Fruit fly (Drosophila melanogaster) whole organism, embryonic: ENCODE data around the gene Upf1.

Experiments
- B-H1 ChIP-seq: fragments of 200-800 bp; sonication (Bioruptor generic); IDR thresholded peaks from 3 replicates; pipeline ENCODE4 v1.3.6; 2022; ENCODE audit warnings: missing biosample characterization, missing genetic modification characterization
- BtbVII ChIP-seq: fragments of 200-800 bp; sonication (Bioruptor generic); optimal IDR thresholded peaks from 3 replicates; lab custom pipeline; 2017; ENCODE audit warnings: missing biosample characterization, mild to moderate bottlenecking, missing genetic modification characterization
- C15 ChIP-seq: fragments of 200-800 bp; sonication (Bioruptor generic); IDR thresholded peaks from 3 replicates; pipeline ENCODE4 v1.3.6; 2022; ENCODE audit warnings: missing biosample characterization, missing genetic modification characterization
- CG11247 ChIP-seq: fragments of 200-800 bp; sonication (Bioruptor generic); IDR thresholded peaks from 2 replicates; pipeline ENCODE4 v1.3.6; 2022; ENCODE audit warnings: missing biosample characterization, missing genetic modification characterization
- CG11398 ChIP-seq: fragments of 200-800 bp; sonication (Bioruptor generic); optimal IDR thresholded peaks from 2 replicates; lab custom pipeline; 2016; ENCODE audit warnings: missing biosample characterization, missing genetic modification characterization
- CG12219 ChIP-seq: fragments of 200-800 bp; sonication (Bioruptor generic); optimal IDR thresholded peaks from 3 replicates; lab custom pipeline; 2018; ENCODE audit warnings: missing biosample characterization, mild to moderate bottlenecking, missing genetic modification characterization
- CG12942 ChIP-seq: fragments of 200-800 bp; sonication (Bioruptor generic); optimal IDR thresholded peaks from 3 replicates; lab custom pipeline; 2016; ENCODE audit warnings: missing biosample characterization, missing genetic modification characterization
- CG17802 ChIP-seq: fragments of 200-800 bp; sonication (Bioruptor generic); optimal IDR thresholded peaks from 2 replicates; lab custom pipeline; 2018; ENCODE audit warnings: missing biosample characterization, mild to moderate bottlenecking, missing genetic modification characterization, moderate library complexity
- CG18262 ChIP-seq: fragments of 200-800 bp; optimal IDR thresholded peaks from 3 replicates; lab custom pipeline; 2019; ENCODE audit warnings: missing biosample characterization, mild to moderate bottlenecking, missing genetic modification characterization, moderate library complexity
- CG18476 ChIP-seq: fragments of 200-800 bp; sonication (Bioruptor generic); optimal IDR thresholded peaks from 2 replicates; lab custom pipeline; 2016; ENCODE audit warnings: missing biosample characterization, mild to moderate bottlenecking, missing genetic modification characterization
- CG32767 ChIP-seq: fragments of 200-800 bp; sonication (Bioruptor generic); IDR thresholded peaks from 2 replicates; pipeline ENCODE4 v1.3.6; 2022; ENCODE audit warnings: missing biosample characterization, missing genetic modification characterization
- CG4328 ChIP-seq: fragments of 200-800 bp; sonication (Bioruptor generic); optimal IDR thresholded peaks from 3 replicates; lab custom pipeline; 2017; ENCODE audit warnings: missing biosample characterization, missing genetic modification reagents, missing genetic modification characterization
- CG4424 ChIP-seq: fragments of 200-800 bp; sonication (Bioruptor generic); optimal IDR thresholded peaks from 3 replicates; lab custom pipeline; 2016; ENCODE audit warnings: missing biosample characterization, missing genetic modification characterization
- CG4820 ChIP-seq: fragments of 200-800 bp; sonication (Bioruptor generic); optimal IDR thresholded peaks from 3 replicates; lab custom pipeline; 2016; ENCODE audit warnings: missing biosample characterization, missing genetic modification characterization
- CG5953 ChIP-seq: fragments of 200-800 bp; sonication (Bioruptor generic); IDR thresholded peaks from 2 replicates; pipeline ENCODE4 v1.3.6; 2022; ENCODE audit warnings: missing biosample characterization, missing genetic modification characterization
- CG6272 ChIP-seq: fragments of 200-800 bp; sonication (Bioruptor generic); IDR thresholded peaks from 2 replicates; pipeline ENCODE4 v1.3.6; 2022; ENCODE audit warnings: missing biosample characterization, missing genetic modification characterization
- CG6689 ChIP-seq: fragments of 200-800 bp; sonication (Bioruptor generic); IDR thresholded peaks from 2 replicates; pipeline ENCODE4 v1.3.6; 2022; ENCODE audit warnings: missing biosample characterization, missing genetic modification characterization
- CG9437 ChIP-seq: fragments of 200-800 bp; sonication (Bioruptor generic); optimal IDR thresholded peaks from 2 replicates; lab custom pipeline; 2018; ENCODE audit warnings: missing biosample characterization, mild to moderate bottlenecking, missing genetic modification characterization
- CG9727 ChIP-seq: fragments of 200-800 bp; sonication (Bioruptor generic); optimal IDR thresholded peaks from 3 replicates; lab custom pipeline; 2017; ENCODE audit warnings: missing biosample characterization, mild to moderate bottlenecking, missing genetic modification characterization
- Chrac-16 ChIP-seq: fragments of 200-800 bp; sonication (Bioruptor generic); optimal IDR thresholded peaks from 3 replicates; lab custom pipeline; 2016; ENCODE audit warnings: missing biosample characterization, missing genetic modification characterization
- HLHmδ ChIP-seq: fragments of 200-800 bp; sonication (Bioruptor generic); optimal IDR thresholded peaks from 2 replicates; lab custom pipeline; 2018; ENCODE audit warnings: missing biosample characterization, mild to moderate bottlenecking, missing genetic modification characterization, moderate library complexity
- HmgZ ChIP-seq: fragments of 200-800 bp; sonication (Bioruptor generic); optimal IDR thresholded peaks from 2 replicates; lab custom pipeline; 2018; ENCODE audit warnings: missing biosample characterization, mild to moderate bottlenecking, missing genetic modification characterization
- Side ChIP-seq: fragments of 200-800 bp; sonication (Bioruptor generic); optimal IDR thresholded peaks from 2 replicates; lab custom pipeline; 2016; ENCODE audit warnings: missing biosample characterization, missing genetic modification characterization
- Spps ChIP-seq: fragments of 200-800 bp; sonication (Bioruptor generic); optimal IDR thresholded peaks from 2 replicates; lab custom pipeline; 2018; ENCODE audit warnings: missing biosample characterization, mild to moderate bottlenecking, missing genetic modification characterization
- amos ChIP-seq: fragments of 200-800 bp; sonication (Bioruptor generic); IDR thresholded peaks from 2 replicates; pipeline ENCODE4 v1.3.6; 2022; ENCODE audit warnings: missing biosample characterization, missing genetic modification characterization; ENCODE audit not compliant: partially characterized antibody
- ara ChIP-seq: fragments of 200-800 bp; sonication (Bioruptor generic); IDR thresholded peaks from 2 replicates; pipeline ENCODE4 v1.3.6; 2022; ENCODE audit warnings: missing biosample characterization, missing genetic modification characterization
- cas ChIP-seq: fragments of 200-800 bp; sonication (Bioruptor generic); IDR thresholded peaks from 2 replicates; pipeline ENCODE4 v1.3.6; 2022; ENCODE audit warnings: missing biosample characterization, missing genetic modification characterization
- cato ChIP-seq: fragments of 200-800 bp; sonication (Bioruptor generic); optimal IDR thresholded peaks from 2 replicates; lab custom pipeline; 2016; ENCODE audit warnings: missing biosample characterization, missing genetic modification characterization, borderline replicate concordance
- dan ChIP-seq: fragments of 200-800 bp; sonication (Bioruptor generic); IDR thresholded peaks from 2 replicates; pipeline ENCODE4 v1.3.6; 2022; ENCODE audit warnings: missing biosample characterization, missing genetic modification characterization
- dpn ChIP-seq, 2 experiments: fragments of 200-800 bp; sonication (Bioruptor generic); optimal IDR thresholded peaks; 3 replicates each; lab custom pipeline; 2016; ENCODE audit warnings: missing biosample characterization in 2 of 2, missing genetic modification characterization in 2 of 2
- en ChIP-seq: fragments of 200-800 bp; sonication (Bioruptor generic); optimal IDR thresholded peaks from 2 replicates; lab custom pipeline; 2016; ENCODE audit warnings: missing biosample characterization, missing genetic modification characterization
- esg ChIP-seq: fragments of 200-800 bp; sonication (Bioruptor generic); conservative IDR thresholded peaks from 2 replicates; pipeline ENCODE4 v1.3.6; 2022; ENCODE audit warnings: missing biosample characterization, missing genetic modification characterization
- ewg ChIP-seq: fragments of 200-800 bp; sonication (Bioruptor generic); optimal IDR thresholded peaks from 3 replicates; lab custom pipeline; 2017; ENCODE audit warnings: mild to moderate bottlenecking, missing biosample characterization, missing genetic modification reagents, missing genetic modification characterization
- eyg ChIP-seq: fragments of 200-800 bp; sonication (Bioruptor generic); optimal IDR thresholded peaks from 3 replicates; lab custom pipeline; 2016; ENCODE audit warnings: missing biosample characterization, missing genetic modification characterization
- gem ChIP-seq: fragments of 200-800 bp; sonication (Bioruptor generic); optimal IDR thresholded peaks from 2 replicates; lab custom pipeline; 2019; ENCODE audit warnings: missing biosample characterization, mild to moderate bottlenecking, missing genetic modification characterization, moderate library complexity
- gsb-n ChIP-seq: fragments of 200-800 bp; sonication (Bioruptor generic); optimal IDR thresholded peaks from 3 replicates; lab custom pipeline; 2018; ENCODE audit warnings: missing biosample characterization, mild to moderate bottlenecking, missing genetic modification characterization
- knrl ChIP-seq: fragments of 200-800 bp; sonication (Bioruptor generic); IDR thresholded peaks from 3 replicates; pipeline ENCODE4 v1.3.6; 2022; ENCODE audit warnings: missing biosample characterization, missing genetic modification characterization; ENCODE audit not compliant: partially characterized antibody
- nerfin-1 ChIP-seq: fragments of 200-800 bp; sonication (Bioruptor generic); optimal IDR thresholded peaks from 3 replicates; lab custom pipeline; 2019; ENCODE audit warnings: missing biosample characterization, mild to moderate bottlenecking, missing genetic modification characterization, moderate library complexity
- oc ChIP-seq: fragments of 200-800 bp; sonication (Bioruptor generic); optimal IDR thresholded peaks from 2 replicates; lab custom pipeline; 2018; ENCODE audit warnings: missing biosample characterization, mild to moderate bottlenecking, missing genetic modification characterization, moderate library complexity
- repo ChIP-seq: fragments of 200-800 bp; sonication (Bioruptor generic); optimal IDR thresholded peaks from 2 replicates; lab custom pipeline; 2016; ENCODE audit warnings: missing biosample characterization, missing genetic modification characterization
- salm ChIP-seq: fragments of 200-800 bp; sonication (Bioruptor generic); optimal IDR thresholded peaks from 2 replicates; lab custom pipeline; 2018; ENCODE audit warnings: missing biosample characterization, mild to moderate bottlenecking, missing genetic modification characterization
- sc ChIP-seq, 3 experiments: fragments of >200 bp in 2 of 3; fragments of 200-800 bp in 1 of 3; sonication (Bioruptor generic) in 1 of 3; optimal IDR thresholded peaks; 2 replicates in 2 of 3; 3 replicates in 1 of 3; lab custom pipeline; 2017; ENCODE audit warnings: mild to moderate bottlenecking in 1 of 3, missing biosample characterization in 1 of 3, missing genetic modification characterization in 1 of 3, missing genetic modification reagents in 1 of 3
- seq ChIP-seq: fragments of 200-800 bp; sonication (Bioruptor generic); IDR thresholded peaks from 2 replicates; pipeline ENCODE4 v1.3.6; 2022; ENCODE audit warnings: missing biosample characterization, missing genetic modification characterization
- slbo ChIP-seq: fragments of 200-800 bp; sonication (Bioruptor generic); IDR thresholded peaks from 2 replicates; pipeline ENCODE4 v1.3.6; 2022; ENCODE audit warnings: missing biosample characterization, missing genetic modification characterization
- stwl ChIP-seq: fragments of 200-800 bp; sonication (Bioruptor generic); optimal IDR thresholded peaks from 3 replicates; lab custom pipeline; 2018; ENCODE audit warnings: missing biosample characterization, mild to moderate bottlenecking, missing genetic modification characterization, moderate library complexity
- ttk ChIP-seq: fragments of 200-800 bp; sonication (Bioruptor generic); IDR thresholded peaks from 2 replicates; pipeline ENCODE4 v2.1.2; 2022; ENCODE audit warnings: missing biosample characterization, missing genetic modification characterization
- unc-4 ChIP-seq: fragments of 200-800 bp; sonication (Bioruptor generic); IDR thresholded peaks from 2 replicates; pipeline ENCODE4 v1.3.6; 2022; ENCODE audit warnings: missing biosample characterization, missing genetic modification characterization; ENCODE audit not compliant: partially characterized antibody
- wor ChIP-seq: fragments of 200-800 bp; sonication (Bioruptor generic); IDR thresholded peaks from 2 replicates; pipeline ENCODE4 v1.3.6; 2022; ENCODE audit warnings: missing biosample characterization, missing genetic modification characterization

Gene Upf1

DNA sequence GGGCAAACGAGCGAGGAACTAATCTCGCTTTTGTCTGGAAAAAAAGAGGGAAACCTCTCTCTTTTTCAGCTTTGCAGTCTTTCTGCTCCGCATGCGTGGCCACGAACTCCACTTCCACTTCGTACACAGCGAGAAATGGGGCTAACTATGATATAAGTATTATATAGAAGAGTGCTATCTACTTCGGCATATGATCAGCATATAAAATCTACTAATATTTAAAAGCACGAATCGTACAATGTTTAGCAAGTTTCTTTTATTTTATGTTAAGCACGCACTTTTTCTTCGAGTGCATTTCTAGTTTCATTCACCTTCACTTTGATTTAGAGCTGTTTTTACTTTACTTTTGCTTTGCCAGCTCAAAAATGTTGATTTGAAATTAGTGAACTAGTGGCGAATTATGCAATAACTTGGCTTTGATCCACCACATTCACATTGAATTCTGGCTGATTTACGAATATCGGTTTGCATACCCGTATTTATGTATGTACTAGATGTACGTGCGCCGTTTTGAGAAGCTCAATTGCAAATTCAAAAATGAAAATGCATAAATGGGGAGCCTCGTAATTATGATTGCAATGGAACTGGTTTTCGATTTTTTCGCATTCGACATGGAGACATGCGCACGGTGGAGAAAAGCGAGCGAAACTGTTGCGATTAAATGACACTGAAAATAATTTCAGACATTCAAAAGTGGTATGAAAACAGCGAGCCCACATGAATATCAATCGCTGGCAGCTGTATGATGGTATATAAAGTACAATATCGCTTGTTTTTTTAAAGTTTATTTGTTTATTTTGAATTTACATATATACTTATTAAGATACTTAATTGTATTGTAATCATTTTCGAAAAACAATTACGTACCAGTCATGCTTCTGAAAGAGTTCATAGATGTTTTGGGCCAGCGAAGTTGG is 47.4 kb downstream of the Upf1 start (continued):
- TF ChIP-seq cato (peak; percentile 29), CG4820 (GFP tag; lab: Kevin White, UChicago) (peak; percentile 68), stwl (tag; lab: Kevin White, UChicago) (no peak), dpn (GFP tag; optimal IDR thresholded peaks at IDR 0.05; lab: Kevin White, UChicago) (peak; percentile 62 to 79), amos (GFP tag; lab: Robert Waterston, UW) (no peak), BtbVII (GFP tag; lab: Kevin White, UChicago) (peak; percentile 10), salm (peak; percentile 17), ewg (GFP tag; lab: Kevin White, UChicago) (peak; percentile 51), CG11398 (GFP tag; lab: Kevin White, UChicago) (no peak), seq (GFP tag; lab: Robert Waterston, UW) (0 out of 2 replicates have a peak, but pooled peaks have one; percentile 17), CG9437 (peak; percentile 38), ttk (peak; percentile 84), wor (GFP tag; lab: Robert Waterston, UW) (peak; percentile 42; the same call in 1 of the 2 replicates), repo (GFP tag; lab: Kevin White, UChicago) (no peak), ara (GFP tag; lab: Robert Waterston, UW) (peak; percentile 88), CG6689 (peak; percentile 87), oc (tag; lab: Kevin White, UChicago) (peak; percentile 66), CG4328 (GFP tag; lab: Kevin White, UChicago) (no peak), Chrac-16 (GFP tag; lab: Kevin White, UChicago) (peak; percentile 54), CG5953 (GFP tag; lab: Robert Waterston, UW) (no peak), B-H1 (GFP tag; lab: Robert Waterston, UW) (peak; percentile 82; the same call in 2 of the 3 replicates), CG18262 (peak; percentile 90), gem (tag; lab: Kevin White, UChicago) (peak; percentile 85), CG9727 (GFP tag; lab: Kevin White, UChicago) (peak; percentile 74), en (GFP tag; lab: Kevin White, UChicago) (peak; percentile 52), dan (GFP tag; lab: Robert Waterston, UW) (no peak), Spps (peak; percentile 46), CG12942 (GFP tag; lab: Kevin White, UChicago) (peak; percentile 46), HmgZ (tag; lab: Kevin White, UChicago) (peak; percentile 34), CG6272 (GFP tag; lab: Robert Waterston, UW) (peak; percentile 74), unc-4 (GFP tag; lab: Robert Waterston, UW) (no peak), CG32767 (GFP tag; lab: Robert Waterston, UW) (peak; percentile 51; the same call in 1 of the 2 replicates), CG17802 (tag; lab: Kevin White, UChicago) (peak; percentile 40), CG4424 (GFP tag; lab: Kevin White, UChicago) (peak; percentile 68), cas (GFP tag; lab: Robert Waterston, UW) (0 out of 2 replicates have a peak, but pooled peaks have one; percentile 59), knrl (GFP tag; lab: Robert Waterston, UW) (no peak), esg (peak; percentile 51), HLHmδ (GFP tag; lab: Kevin White, UChicago) (no peak), C15 (GFP tag; lab: Robert Waterston, UW) (peak; percentile 44; the same call in 1 of the 3 replicates), CG11247 (GFP tag; lab: Robert Waterston, UW) (peak; percentile 66), CG12219 (GFP tag; lab: Kevin White, UChicago) (peak; percentile 69), eyg (peak; percentile 55), Side (peak; percentile 78), sc (optimal IDR thresholded peaks at IDR 0.05; lab: Kevin White, UChicago) (no peak), sc (GFP tag; optimal IDR thresholded peaks at IDR 0.05; lab: Kevin White, UChicago) (peak; percentile 55), CG18476 (GFP tag; lab: Kevin White, UChicago) (peak; percentile 9), gsb-n (tag; lab: Kevin White, UChicago) (peak; percentile 48), nerfin-1 (peak; percentile 62), slbo (peak; percentile 63)
